Worm (Caenorhabditis elegans) whole organism, L4 larva: ENCODE results near the gene C01B10.9.

Experiments
- F37D6.2 ChIP-seq: sonication (generic microtip); optimal IDR thresholded peaks from 2 replicates; lab custom pipeline; 2016; ENCODE audit warnings: mild to moderate bottlenecking, missing genetic modification characterization, missing compliant biosample characterization
- F44E2.7 ChIP-seq: fragments of 200-800 bp; sonication (Bioruptor generic); IDR thresholded peaks from 2 replicates; pipeline ENCODE4 v2.1.2; 2022; ENCODE audit warnings: missing genetic modification characterization, missing compliant biosample characterization
- Y48G9A.11 ChIP-seq: fragments of 200-800 bp; sonication (Bioruptor generic); IDR thresholded peaks from 2 replicates; pipeline ENCODE4 v1.3.6; 2022; ENCODE audit warnings: missing genetic modification reagents, missing genetic modification characterization, missing compliant biosample characterization
- ZK337.2 ChIP-seq: fragments of 200-800 bp; sonication (Bioruptor generic); IDR thresholded peaks from 2 replicates; pipeline ENCODE4 v1.3.6; 2022; ENCODE audit warnings: missing genetic modification reagents, missing genetic modification characterization, missing compliant biosample characterization
- ZK546.5 ChIP-seq, 2 experiments: sonication (generic microtip); optimal IDR thresholded peaks; 2 replicates each; lab custom pipeline; 2017; ENCODE audit warnings: missing biosample characterization in 2 of 2, missing genetic modification characterization in 2 of 2
- aha-1 ChIP-seq: fragments of 150-350 bp; peaks from one replicate; lab custom pipeline; 2014; ENCODE audit warnings: missing biosample characterization, missing genetic modification characterization
- aly-2 ChIP-seq: sonication (generic microtip); optimal IDR thresholded peaks from 2 replicates; lab custom pipeline; 2018; ENCODE audit warnings: missing biosample characterization, missing genetic modification characterization
- arid-1 ChIP-seq: fragments of 200-800 bp; sonication (Bioruptor generic); conservative IDR thresholded peaks from 2 replicates; pipeline ENCODE4 v1.3.6; 2022; ENCODE audit warnings: missing genetic modification reagents, missing genetic modification characterization, missing compliant biosample characterization
- cey-2 ChIP-seq: sonication (generic microtip); optimal IDR thresholded peaks from 3 replicates; lab custom pipeline; 2017; ENCODE audit warnings: missing genetic modification characterization, mild to moderate bottlenecking, missing compliant biosample characterization, antibody characterized with exemption, borderline replicate concordance; ENCODE audit not compliant: insufficient read depth
- ctbp-1 ChIP-seq: fragments of 200-800 bp; sonication (Bioruptor generic); IDR thresholded peaks from 2 replicates; pipeline ENCODE4 v1.3.6; 2022; ENCODE audit warnings: missing genetic modification reagents, missing genetic modification characterization, missing compliant biosample characterization
- daf-19 ChIP-seq: fragments of 200-800 bp; sonication (Bioruptor generic); conservative IDR thresholded peaks from 2 replicates; pipeline ENCODE4 v1.3.6; 2022; ENCODE audit warnings: missing genetic modification characterization, missing compliant biosample characterization
- dpl-1 ChIP-seq: fragments of 150-350 bp; optimal IDR thresholded peaks from 2 replicates; lab custom pipeline; 2014; ENCODE audit warnings: missing biosample characterization, missing genetic modification reagents, missing genetic modification characterization
- fos-1 ChIP-seq: fragments of 150-350 bp; optimal IDR thresholded peaks from 2 replicates; lab custom pipeline; 2014; ENCODE audit warnings: missing biosample characterization, missing genetic modification characterization
- hlh-11 ChIP-seq: fragments of 200-800 bp; sonication (Bioruptor generic); optimal IDR thresholded peaks from 2 replicates; lab custom pipeline; 2018; ENCODE audit warnings: mild to moderate bottlenecking, missing genetic modification characterization, missing compliant biosample characterization
- hlh-30 ChIP-seq: sonication (generic microtip); optimal IDR thresholded peaks from 2 replicates; lab custom pipeline; 2017; ENCODE audit warnings: antibody characterized with exemption, mild to moderate bottlenecking, missing genetic modification characterization, missing compliant biosample characterization; ENCODE audit not compliant: insufficient read depth
- lin-13 ChIP-seq: fragments of 150-350 bp; optimal IDR thresholded peaks from 2 replicates; lab custom pipeline; 2014; ENCODE audit warnings: missing biosample characterization, missing genetic modification reagents, missing genetic modification characterization
- lin-39 ChIP-seq: fragments of 150-350 bp; optimal IDR thresholded peaks from 2 replicates; lab custom pipeline; 2014; ENCODE audit warnings: missing biosample characterization, missing genetic modification reagents, missing genetic modification characterization
- lsy-2 ChIP-seq, 2 experiments: fragments of 150-350 bp in 1 of 2; sonication (generic microtip) in 1 of 2; optimal IDR thresholded peaks; 2 replicates each; lab custom pipeline; 2014 to 2017; ENCODE audit warnings: missing biosample characterization in 2 of 2, missing genetic modification characterization in 2 of 2
- madf-9 ChIP-seq: fragments of 200-800 bp; sonication (Bioruptor generic); conservative IDR thresholded peaks from 2 replicates; pipeline ENCODE4 v1.3.6; 2022; ENCODE audit warnings: missing genetic modification reagents, missing genetic modification characterization, missing compliant biosample characterization
- mdl-1 ChIP-seq, 2 experiments: fragments of 150-350 bp in 1 of 2; sonication (generic microtip) in 1 of 2; optimal IDR thresholded peaks; 2 replicates each; lab custom pipeline; 2014 to 2017; ENCODE audit warnings: missing biosample characterization in 2 of 2, missing genetic modification characterization in 2 of 2
- mep-1 ChIP-seq: fragments of 150-350 bp; sonication (generic microtip); optimal IDR thresholded peaks from 3 replicates; lab custom pipeline; 2014; ENCODE audit warnings: missing biosample characterization, missing genetic modification characterization
- mes-2 ChIP-seq: sonication (generic microtip); optimal IDR thresholded peaks from 2 replicates; lab custom pipeline; 2016; ENCODE audit warnings: missing genotype, mild to moderate bottlenecking, missing genetic modification characterization, missing compliant biosample characterization; ENCODE audit not compliant: poor library complexity, severe bottlenecking
- mxl-3 ChIP-seq: fragments of 200-800 bp; sonication (Bioruptor generic); optimal IDR thresholded peaks from 2 replicates; lab custom pipeline; 2018; ENCODE audit warnings: mild to moderate bottlenecking, missing genetic modification characterization, missing compliant biosample characterization
- nhr-10 ChIP-seq: fragments of 150-350 bp; optimal IDR thresholded peaks from 2 replicates; lab custom pipeline; 2014; ENCODE audit warnings: missing biosample characterization, missing genetic modification characterization
- nhr-28 ChIP-seq: fragments of 150-350 bp; optimal IDR thresholded peaks from 2 replicates; lab custom pipeline; 2014; ENCODE audit warnings: missing biosample characterization, missing genetic modification characterization
- nhr-48 ChIP-seq: sonication (generic microtip); optimal IDR thresholded peaks from 2 replicates; lab custom pipeline; 2016; ENCODE audit warnings: mild to moderate bottlenecking, missing genetic modification characterization, missing compliant biosample characterization
- nhr-76 ChIP-seq: fragments of 150-350 bp; optimal IDR thresholded peaks from 2 replicates; lab custom pipeline; 2014; ENCODE audit warnings: missing biosample characterization, missing genetic modification characterization
- nhr-77 ChIP-seq: fragments of 150-350 bp; optimal IDR thresholded peaks from 2 replicates; lab custom pipeline; 2014; ENCODE audit warnings: missing biosample characterization, missing genetic modification characterization
- rbr-2 ChIP-seq: sonication (generic microtip); optimal IDR thresholded peaks from 2 replicates; lab custom pipeline; 2016; ENCODE audit warnings: missing genotype, missing genetic modification characterization, missing compliant biosample characterization
- saeg-2 ChIP-seq: fragments of 200-800 bp; sonication (Bioruptor generic); IDR thresholded peaks from 2 replicates; pipeline ENCODE4 v1.3.6; 2022; ENCODE audit warnings: missing genetic modification reagents, missing genetic modification characterization, missing compliant biosample characterization
- skn-1 ChIP-seq: fragments of 150-350 bp; optimal IDR thresholded peaks from 2 replicates; lab custom pipeline; 2014; ENCODE audit warnings: missing biosample characterization, missing genetic modification characterization
- snpc-4 ChIP-seq: fragments of 150-350 bp; optimal IDR thresholded peaks from 2 replicates; lab custom pipeline; 2014; ENCODE audit warnings: missing biosample characterization, missing genetic modification characterization
- spr-1 ChIP-seq: sonication (generic microtip); optimal IDR thresholded peaks from 2 replicates; lab custom pipeline; 2016; ENCODE audit warnings: mild to moderate bottlenecking, missing genetic modification characterization, missing compliant biosample characterization
- tag-97 ChIP-seq: fragments of 200-800 bp; sonication (Bioruptor generic); IDR thresholded peaks from 2 replicates; pipeline ENCODE4 v1.3.6; 2022; ENCODE audit warnings: missing genetic modification characterization, missing compliant biosample characterization
- tra-1 ChIP-seq: fragments of 200-800 bp; sonication (Bioruptor generic); IDR thresholded peaks from 2 replicates; pipeline ENCODE4 v1.3.6; 2022; ENCODE audit warnings: missing genetic modification reagents, missing genetic modification characterization, missing compliant biosample characterization
- unc-39 ChIP-seq: sonication (generic microtip); optimal IDR thresholded peaks from 2 replicates; lab custom pipeline; 2017; ENCODE audit warnings: missing biosample characterization, missing genetic modification characterization
- unc-62 ChIP-seq, 3 experiments: fragments of 150-350 bp in 1 of 3; sonication (generic microtip); optimal IDR thresholded peaks in 2 of 3; peaks in 1 of 3; 1 replicate in 1 of 3; 2 replicates in 2 of 3; lab custom pipeline; 2014 to 2017; ENCODE audit warnings: missing biosample characterization in 3 of 3, missing genetic modification characterization in 3 of 3, missing genetic modification reagents in 3 of 3, missing genotype in 1 of 3
- vab-7 ChIP-seq: fragments of 200-800 bp; sonication (Bioruptor generic); IDR thresholded peaks from 2 replicates; pipeline ENCODE4 v1.3.6; 2022; ENCODE audit warnings: missing genetic modification reagents, missing genetic modification characterization, missing compliant biosample characterization
- zfp-2 ChIP-seq: sonication (generic microtip); optimal IDR thresholded peaks from 2 replicates; lab custom pipeline; 2016; ENCODE audit warnings: mild to moderate bottlenecking, missing genetic modification characterization, missing compliant biosample characterization
- zip-11 ChIP-seq: fragments of 200-800 bp; sonication (Bioruptor generic); IDR thresholded peaks from 2 replicates; pipeline ENCODE4 v1.3.6; 2022; ENCODE audit warnings: missing genetic modification characterization, missing compliant biosample characterization
- ztf-11 ChIP-seq: fragments of 150-350 bp; optimal IDR thresholded peaks from 2 replicates; lab custom pipeline; 2014; ENCODE audit warnings: missing biosample characterization, missing genetic modification characterization

Gene C01B10.9

ce11 chrIV:6645867-6646655 lies 14.0 kb downstream of the C01B10.9 start, which contains the start of gene hil-7 (continued):
- TF ChIP-seq aha-1: peak; percentile 19
- no peak for TF ChIP-seq F44E2.7
- TF ChIP-seq mes-2 (tag; lab: Kevin White, UChicago): no peak
- no peak for TF ChIP-seq fos-1 (tag; lab: Kevin White, UChicago)
- TF ChIP-seq nhr-10 (tag; lab: Kevin White, UChicago): no peak
- TF ChIP-seq lin-13 (GFP tag; lab: Kevin White, UChicago): no peak
- no peak for TF ChIP-seq ctbp-1 (GFP tag; lab: Robert Waterston, UW)
- no peak for TF ChIP-seq arid-1
- no peak for TF ChIP-seq unc-39 (tag; lab: Kevin White, UChicago)
- no peak for TF ChIP-seq saeg-2 (GFP tag; lab: Robert Waterston, UW)
- no peak for TF ChIP-seq madf-9 (GFP tag; lab: Robert Waterston, UW)
- no peak for TF ChIP-seq daf-19 (GFP tag; lab: Robert Waterston, UW)
- TF ChIP-seq Y48G9A.11: no peak
- TF ChIP-seq hlh-11 (tag; lab: Kevin White, UChicago): peak; percentile 47
- TF ChIP-seq unc-62 (GFP tag; optimal IDR thresholded peaks at IDR 0.05 in 1 of 2; lab: Kevin White, UChicago): peak in 1 of 2 experiments; percentile 70
- no peak for TF ChIP-seq unc-62 (tag; optimal IDR thresholded peaks at IDR 0.05; lab: Kevin White, UChicago)
- no peak for TF ChIP-seq tra-1 (GFP tag; lab: Robert Waterston, UW)
- TF ChIP-seq aly-2 (tag; lab: Kevin White, UChicago): no peak
- TF ChIP-seq ZK337.2: no peak
- peak; percentile 81 for TF ChIP-seq hlh-30 (tag; lab: Kevin White, UChicago)
- no peak for TF ChIP-seq dpl-1 (GFP tag; lab: Kevin White, UChicago)
- no peak for TF ChIP-seq ZK546.5 (tag; optimal IDR thresholded peaks at IDR 0.05; lab: Kevin White, UChicago)

ce11 chrIV:6646905-6647304 lies 14.9 kb downstream of the C01B10.9 start:
- TF ChIP-seq daf-19 (GFP tag; lab: Robert Waterston, UW): no peak
- no peak for TF ChIP-seq zip-11 (GFP tag; lab: Robert Waterston, UW)

- TF ChIP-seq skn-1: no peak
- TF ChIP-seq hlh-30 (tag; lab: Kevin White, UChicago): no peak
- TF ChIP-seq snpc-4: no peak
- TF ChIP-seq rbr-2: peak; percentile 19
- peak in 1 of 2 experiments; percentile 32 for TF ChIP-seq lsy-2 (tag; optimal IDR thresholded peaks at IDR 0.05; lab: Kevin White, UChicago)
- TF ChIP-seq saeg-2 (GFP tag; lab: Robert Waterston, UW): no peak
Observed at ce11 chrIV:6648625-6649024, 16.6 kb downstream of the C01B10.9 start.

- no peak for TF ChIP-seq vab-7 (GFP tag; lab: Robert Waterston, UW)
- TF ChIP-seq F37D6.2 (tag; lab: Kevin White, UChicago): no peak
- TF ChIP-seq nhr-28: peak; percentile 20
- TF ChIP-seq nhr-10 (tag; lab: Kevin White, UChicago): no peak
Observed at ce11 chrIV:6652479-6653022, 20.5 kb downstream of the C01B10.9 start.

DNA sequence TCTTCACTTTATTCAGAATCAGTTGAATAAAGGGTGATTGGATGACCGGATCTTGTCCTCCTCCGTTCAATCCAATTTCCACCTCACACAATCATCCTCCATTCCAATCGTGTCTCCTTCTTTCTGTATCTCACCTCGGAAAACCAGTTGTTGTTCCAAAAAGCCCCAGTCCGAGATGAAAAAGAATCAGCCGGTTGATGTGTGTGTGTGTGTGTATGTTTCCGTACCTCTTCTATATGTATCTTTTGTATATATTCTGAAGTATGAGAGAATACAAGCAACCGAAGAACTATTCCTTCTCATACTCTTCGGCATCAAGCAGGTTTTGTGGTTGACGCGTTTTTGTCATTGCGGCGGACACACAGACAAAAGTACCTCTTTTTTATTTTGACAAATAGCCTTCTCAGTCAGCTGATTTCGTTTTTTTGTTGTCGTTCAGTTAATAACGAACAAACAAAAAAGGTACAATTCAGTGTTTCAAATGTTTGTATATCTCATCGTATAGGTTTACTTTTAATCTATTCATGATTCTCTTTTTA lies 21.7 kb downstream of the C01B10.9 start:
- TF ChIP-seq skn-1 (no peak), F37D6.2 (tag; lab: Kevin White, UChicago) (no peak), ztf-11 (tag; lab: Kevin White, UChicago) (no peak), mdl-1 (tag; optimal IDR thresholded peaks at IDR 0.05; lab: Kevin White, UChicago) (no peak), zfp-2 (no peak), daf-19 (GFP tag; lab: Robert Waterston, UW) (no peak), tag-97 (no peak), nhr-76 (tag; lab: Kevin White, UChicago) (no peak), spr-1 (tag; lab: Kevin White, UChicago) (peak; percentile 11), mxl-3 (peak; percentile 21), Y48G9A.11 (no peak), nhr-77 (no peak), mep-1 (tag; lab: Kevin White, UChicago) (no peak), lin-39 (tag; lab: Kevin White, UChicago) (no peak), ZK546.5 (tag; optimal IDR thresholded peaks at IDR 0.05; lab: Kevin White, UChicago) (no peak), nhr-48 (tag; lab: Kevin White, UChicago) (peak; percentile 39), dpl-1 (GFP tag; lab: Kevin White, UChicago) (no peak), nhr-28 (peak; percentile 50), cey-2 (tag; lab: Kevin White, UChicago) (peak; percentile 31)
